Fruit fly (Drosophila melanogaster): ENCODE measurements around the gene cv-d.

Gene cv-d

DNA sequence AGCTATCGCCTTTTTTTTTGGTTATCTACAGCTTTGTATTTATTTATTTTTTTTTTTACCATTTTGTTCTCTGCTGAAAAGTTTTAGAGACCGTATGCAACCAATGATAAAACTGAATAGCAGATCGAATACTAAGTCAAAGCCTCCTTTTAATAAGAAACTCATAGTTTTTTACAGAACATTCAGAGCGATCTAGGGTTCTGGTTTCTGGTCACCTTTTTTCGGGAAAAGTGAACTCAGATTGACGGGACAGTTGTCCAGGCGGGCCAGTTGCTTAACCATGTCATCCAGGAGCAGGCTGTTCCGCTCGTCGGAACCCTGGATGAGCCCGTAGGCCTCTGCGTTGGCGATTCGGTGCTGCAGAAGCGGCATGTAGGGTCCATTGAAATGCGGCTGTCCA lies 20.0 kb downstream of the cv-d start, which contains the start of gene CG43318:
Gene CG43318 (minus strand): TSS at position 101 of the 400 bp plus-strand sequence.
- no peak for TF ChIP-seq CG17801 (GFP tag; optimal IDR thresholded peaks at IDR 0.05; ENCODE audit: partially characterized antibody)

- TF ChIP-seq CG17801 (GFP tag; optimal IDR thresholded peaks at IDR 0.05; ENCODE audit: partially characterized antibody), result no peak
These were observed 20.9 kb downstream of the cv-d start, which contains the start of gene rec for dm6 chr3R:15832525-15832924. Gene rec, minus strand, starts transcription at chr3R:15832632.

DNA sequence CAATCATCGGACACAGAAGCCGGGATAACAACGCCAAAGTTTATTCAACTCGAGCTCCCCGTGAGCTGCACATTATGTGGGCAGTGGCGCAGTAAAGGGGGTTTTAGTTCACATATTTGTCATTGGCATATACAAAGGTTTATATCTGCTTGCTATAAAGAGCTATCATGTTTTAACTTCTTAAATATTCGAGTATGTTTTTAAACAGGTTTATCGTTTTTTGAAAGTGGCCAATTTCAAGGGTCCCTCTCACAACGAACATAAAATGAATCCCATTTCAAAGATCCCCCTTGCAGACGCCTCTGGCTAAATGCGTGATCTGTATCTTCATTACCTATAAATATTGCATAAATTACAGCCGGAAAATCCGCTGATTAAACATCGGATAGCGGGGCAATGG lies 25.8 kb downstream of the cv-d start:
- TF ChIP-seq CG17801 (GFP tag; optimal IDR thresholded peaks at IDR 0.05; ENCODE audit: partially characterized antibody), result no peak

dm6 chr3R:15825521-15825920 lies 27.9 kb downstream of the cv-d start, which contains the start of gene CG4576:
Gene CG4576, plus strand, starts transcription at chr3R:15825747.
- TF ChIP-seq CG17801 (GFP tag; optimal IDR thresholded peaks at IDR 0.05; ENCODE audit: partially characterized antibody), result no peak

- TF ChIP-seq CG17801 (GFP tag; optimal IDR thresholded peaks at IDR 0.05; ENCODE audit: partially characterized antibody), result no peak
These were observed 37.1 kb downstream of the cv-d start for dm6 chr3R:15816276-15816675.

DNA sequence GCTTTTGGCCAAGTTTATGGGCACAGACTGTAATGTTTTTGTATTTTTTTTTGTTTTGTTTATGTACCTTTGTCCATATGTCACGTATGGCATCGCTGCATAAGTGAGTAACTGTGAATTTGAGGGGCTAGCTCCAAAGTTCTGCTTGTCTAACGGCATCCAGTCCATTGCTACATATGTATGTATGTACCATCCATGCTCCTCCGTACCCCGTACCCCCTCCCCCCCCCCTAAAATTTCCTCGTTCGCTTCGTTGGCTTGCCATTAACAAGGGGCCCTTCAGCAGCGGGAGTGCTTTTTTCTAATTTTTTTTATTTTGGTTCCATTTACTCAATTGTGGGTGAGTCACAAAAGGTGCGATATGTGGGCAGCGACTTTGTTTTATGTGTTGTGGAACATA lies 39.2 kb downstream of the cv-d start:
- no peak for TF ChIP-seq CG17801 (GFP tag; optimal IDR thresholded peaks at IDR 0.05; ENCODE audit: partially characterized antibody)

DNA sequence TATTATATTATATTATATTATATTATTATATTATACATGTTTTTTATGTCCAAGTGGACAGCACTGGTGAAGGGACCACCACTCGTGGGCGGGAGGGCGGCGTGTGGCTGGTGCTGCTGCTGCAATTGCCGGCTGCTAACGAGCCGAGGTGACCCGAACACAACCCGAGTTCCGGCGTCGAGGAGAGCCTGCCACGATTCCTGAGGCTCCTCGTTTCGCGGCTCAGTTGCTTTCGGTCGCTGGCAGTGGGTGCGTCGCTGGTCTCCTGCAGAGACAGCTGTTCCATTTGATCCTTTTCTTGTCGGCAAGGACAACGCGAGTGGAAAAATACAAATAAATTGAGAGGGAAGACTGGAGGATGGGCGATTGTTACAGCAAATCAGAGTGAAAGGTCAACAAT lies 43.0 kb downstream of the cv-d start:
- no peak for TF ChIP-seq CG17801 (GFP tag; optimal IDR thresholded peaks at IDR 0.05; ENCODE audit: partially characterized antibody)

- no peak for TF ChIP-seq CG17801 (GFP tag; optimal IDR thresholded peaks at IDR 0.05; ENCODE audit: partially characterized antibody)
These were observed 45.5 kb downstream of the cv-d start for dm6 chr3R:15807877-15808381.

- no peak for TF ChIP-seq CG17801 (GFP tag; optimal IDR thresholded peaks at IDR 0.05; ENCODE audit: partially characterized antibody)
These were observed 46.1 kb downstream of the cv-d start for dm6 chr3R:15807306-15807705.

- TF ChIP-seq CG17801 (GFP tag; optimal IDR thresholded peaks at IDR 0.05; ENCODE audit: partially characterized antibody), result no peak
These were observed 47.0 kb downstream of the cv-d start for dm6 chr3R:15806341-15806740.

- no peak for TF ChIP-seq CG17801 (GFP tag; optimal IDR thresholded peaks at IDR 0.05; ENCODE audit: partially characterized antibody)
These were observed 48.7 kb downstream of the cv-d start for dm6 chr3R:15804678-15805077.

- TF ChIP-seq CG17801 (GFP tag; optimal IDR thresholded peaks at IDR 0.05; ENCODE audit: partially characterized antibody), result peak; percentile 49
These were observed 49.6 kb downstream of the cv-d start, which contains the start of gene alpha-Man-IIb for dm6 chr3R:15803502-15804461. Gene alpha-Man-IIb, plus strand, starts transcription at chr3R:15804248.

DNA sequence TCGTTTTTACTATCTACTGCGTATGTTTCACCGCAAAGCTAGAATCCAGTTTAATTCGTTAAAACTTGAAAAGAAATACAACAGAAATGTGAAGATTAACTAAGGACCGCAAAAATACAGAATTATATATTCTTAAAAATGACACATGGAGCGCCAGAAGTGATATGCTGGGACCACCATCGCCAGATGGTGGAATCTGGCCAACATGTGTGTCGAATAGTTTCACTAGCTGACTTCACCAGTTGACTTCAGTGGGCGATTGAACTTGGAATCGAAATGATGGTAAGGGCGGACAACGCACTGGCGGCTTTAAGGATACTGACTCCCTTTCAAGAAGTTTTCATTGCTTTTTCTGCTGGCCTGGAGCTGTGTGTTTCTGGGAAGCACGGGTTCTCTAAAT lies 51.4 kb downstream of the cv-d start, which contains the start of gene CG9593:
Gene CG9593 (plus strand): TSS at position 270 of the 400 bp plus-strand sequence.
- TF ChIP-seq CG17801 (GFP tag; optimal IDR thresholded peaks at IDR 0.05; ENCODE audit: partially characterized antibody), result no peak

Data from ovary, adult (tissue).